Worm (Caenorhabditis elegans) whole organism, L3 larva: ENCODE results near the gene snt-7.

Source experiments
- ZK546.5 ChIP-seq: sonication (generic microtip); optimal IDR thresholded peaks from 2 replicates; lab custom pipeline; 2017; ENCODE audit warnings: missing biosample characterization, missing genetic modification characterization
- ceh-16 ChIP-seq: sonication (generic microtip); optimal IDR thresholded peaks from 2 replicates; lab custom pipeline; 2017; ENCODE audit warnings: missing biosample characterization, missing genetic modification characterization
- ceh-28 ChIP-seq: fragments of 150-350 bp; optimal IDR thresholded peaks from 2 replicates; lab custom pipeline; 2014; ENCODE audit warnings: missing biosample characterization, missing genetic modification reagents, missing genetic modification characterization
- ceh-82 ChIP-seq: fragments of 150-350 bp; optimal IDR thresholded peaks from 2 replicates; lab custom pipeline; 2014; ENCODE audit warnings: missing biosample characterization, missing genetic modification characterization
- ceh-9 ChIP-seq: sonication (generic microtip); optimal IDR thresholded peaks from 2 replicates; lab custom pipeline; 2018; ENCODE audit warnings: missing biosample characterization, missing genetic modification characterization
- daf-12 ChIP-seq: fragments of 150-350 bp; optimal IDR thresholded peaks from 2 replicates; lab custom pipeline; 2014; ENCODE audit warnings: missing biosample characterization, missing genetic modification reagents, missing genetic modification characterization
- egl-5 ChIP-seq: fragments of 150-350 bp; optimal IDR thresholded peaks from 2 replicates; lab custom pipeline; 2017; ENCODE audit warnings: missing biosample characterization, missing genetic modification reagents, missing genetic modification characterization, inconsistent platforms
- elt-1 ChIP-seq: fragments of 150-350 bp; optimal IDR thresholded peaks from 2 replicates; lab custom pipeline; 2014; ENCODE audit warnings: missing biosample characterization, missing genetic modification characterization
- elt-2 ChIP-seq: sonication (generic microtip); optimal IDR thresholded peaks from 2 replicates; lab custom pipeline; 2016; ENCODE audit warnings: missing genetic modification reagents, mild to moderate bottlenecking, missing genetic modification characterization, missing compliant biosample characterization
- elt-3 ChIP-seq, 3 experiments: fragments of 150-350 bp in 1 of 3; sonication (generic microtip) in 2 of 3; optimal IDR thresholded peaks; 2 replicates in 2 of 3; 4 replicates in 1 of 3; lab custom pipeline; 2014 to 2017; ENCODE audit warnings: missing biosample characterization in 3 of 3, missing genetic modification characterization in 3 of 3
- eor-1 ChIP-seq, 2 experiments: fragments of 150-350 bp; optimal IDR thresholded peaks; 2 replicates each; lab custom pipeline; 2014 to 2018; ENCODE audit warnings: missing biosample characterization in 2 of 2, missing genetic modification characterization in 2 of 2
- fkh-10 ChIP-seq: sonication (generic microtip); optimal IDR thresholded peaks from 2 replicates; lab custom pipeline; 2017; ENCODE audit warnings: missing biosample characterization, missing genetic modification reagents, missing genetic modification characterization
- fkh-2 ChIP-seq: fragments of 150-350 bp; optimal IDR thresholded peaks from 2 replicates; lab custom pipeline; 2014; ENCODE audit warnings: missing biosample characterization, missing genetic modification reagents, missing genetic modification characterization
- hmg-11 ChIP-seq: sonication (generic microtip); optimal IDR thresholded peaks from 2 replicates; lab custom pipeline; 2016; ENCODE audit warnings: missing genetic modification characterization, missing compliant biosample characterization
- jun-1 ChIP-seq: fragments of 150-350 bp; optimal IDR thresholded peaks from 2 replicates; lab custom pipeline; 2014; ENCODE audit warnings: missing biosample characterization, missing genetic modification reagents, missing genetic modification characterization
- lin-15B ChIP-seq: fragments of 150-350 bp; optimal IDR thresholded peaks from 2 replicates; lab custom pipeline; 2014; ENCODE audit warnings: missing biosample characterization, missing genetic modification characterization
- lin-39 ChIP-seq: fragments of 150-350 bp; optimal IDR thresholded peaks from 2 replicates; lab custom pipeline; 2018; ENCODE audit warnings: missing biosample characterization, missing genetic modification reagents, missing genetic modification characterization
- lsy-12 ChIP-seq: sonication (generic microtip); optimal IDR thresholded peaks from 2 replicates; lab custom pipeline; 2016; ENCODE audit warnings: mild to moderate bottlenecking, missing genetic modification characterization, missing compliant biosample characterization
- mdl-1 ChIP-seq: fragments of 150-350 bp; optimal IDR thresholded peaks from 2 replicates; lab custom pipeline; 2014; ENCODE audit warnings: missing biosample characterization, missing genetic modification characterization
- mml-1 ChIP-seq: fragments of 150-350 bp; sonication (generic microtip); optimal IDR thresholded peaks from 3 replicates; lab custom pipeline; 2014; ENCODE audit warnings: missing biosample characterization, missing genetic modification characterization
- nfya-1 ChIP-seq: sonication (generic microtip); optimal IDR thresholded peaks from 2 replicates; lab custom pipeline; 2017; ENCODE audit warnings: missing genetic modification characterization, mild to moderate bottlenecking, missing compliant biosample characterization, antibody characterized with exemption, moderate library complexity; ENCODE audit not compliant: insufficient read depth
- nhr-11 ChIP-seq: fragments of 150-350 bp; optimal IDR thresholded peaks from 2 replicates; lab custom pipeline; 2014; ENCODE audit warnings: missing biosample characterization, missing genetic modification characterization
- nhr-23 ChIP-seq: fragments of 150-350 bp; optimal IDR thresholded peaks from 2 replicates; lab custom pipeline; 2014; ENCODE audit warnings: missing biosample characterization, missing genetic modification reagents, missing genetic modification characterization
- nhr-237 ChIP-seq: fragments of 150-350 bp; optimal IDR thresholded peaks from 2 replicates; lab custom pipeline; 2014; ENCODE audit warnings: missing biosample characterization, missing genetic modification characterization
- nhr-25 ChIP-seq: sonication (generic microtip); optimal IDR thresholded peaks from 2 replicates; lab custom pipeline; 2017; ENCODE audit warnings: missing biosample characterization, missing genetic modification characterization
- nhr-43 ChIP-seq: sonication (generic microtip); optimal IDR thresholded peaks from 2 replicates; lab custom pipeline; 2016; ENCODE audit warnings: mild to moderate bottlenecking, missing genetic modification characterization, missing compliant biosample characterization; ENCODE audit not compliant: poor library complexity, severe bottlenecking
- nhr-76 ChIP-seq: fragments of 150-350 bp; sonication (generic microtip); optimal IDR thresholded peaks from 5 replicates; lab custom pipeline; 2014; ENCODE audit warnings: missing biosample characterization, missing genetic modification characterization
- nhr-77 ChIP-seq: fragments of 150-350 bp; optimal IDR thresholded peaks from 2 replicates; lab custom pipeline; 2014; ENCODE audit warnings: missing biosample characterization, missing genetic modification characterization
- pha-4 ChIP-seq: fragments of 150-350 bp; optimal IDR thresholded peaks from 2 replicates; lab custom pipeline; 2014; ENCODE audit warnings: missing biosample characterization, missing genetic modification reagents, missing genetic modification characterization
- sea-2 ChIP-seq: fragments of 150-350 bp; sonication (generic microtip); optimal IDR thresholded peaks from 4 replicates; lab custom pipeline; 2014; ENCODE audit warnings: missing biosample characterization, missing genetic modification reagents, missing genetic modification characterization
- snpc-4 ChIP-seq: fragments of 150-350 bp; optimal IDR thresholded peaks from 2 replicates; lab custom pipeline; 2014; ENCODE audit warnings: missing biosample characterization, missing genetic modification characterization
- tbx-2 ChIP-seq: sonication (generic microtip); optimal IDR thresholded peaks from 2 replicates; lab custom pipeline; 2016; ENCODE audit warnings: mild to moderate bottlenecking, missing genetic modification characterization, missing compliant biosample characterization
- unc-39 ChIP-seq: sonication (generic microtip); optimal IDR thresholded peaks from 4 replicates; lab custom pipeline; 2017; ENCODE audit warnings: missing biosample characterization, missing genetic modification characterization
- unc-62 ChIP-seq: fragments of 150-350 bp; sonication (generic microtip); optimal IDR thresholded peaks from 4 replicates; lab custom pipeline; 2014; ENCODE audit warnings: missing biosample characterization, missing genetic modification reagents, missing genetic modification characterization
- ztf-4 ChIP-seq: fragments of 150-350 bp; optimal IDR thresholded peaks from 2 replicates; lab custom pipeline; 2014; ENCODE audit warnings: missing biosample characterization, missing genetic modification characterization

The snt-7 gene

DNA sequence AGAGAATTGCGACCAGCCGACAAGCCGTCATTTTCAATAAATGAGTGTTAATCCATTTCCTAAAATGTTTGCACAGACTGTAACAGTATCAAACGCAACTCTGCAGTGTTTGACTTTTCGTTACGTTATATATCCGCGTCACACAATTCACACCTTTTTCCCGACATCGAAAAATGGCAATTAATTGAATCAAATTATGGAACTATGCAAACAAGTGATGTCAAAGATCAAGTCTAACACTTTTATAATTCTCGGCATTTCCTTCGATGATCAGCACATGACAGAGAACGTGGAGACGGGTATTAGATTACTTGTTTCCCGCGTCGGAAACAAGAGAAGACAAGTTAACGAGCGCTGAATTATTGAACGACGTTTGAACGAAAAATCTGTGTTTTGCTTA, 4.7 kb downstream of the snt-7 start, which contains the start of gene phat-6:
Gene phat-6, minus strand, starts transcription at position 101 of the 400 bp plus-strand sequence.
- no peak for TF ChIP-seq unc-39
- no peak for TF ChIP-seq nhr-76 (tag; lab: Kevin White, UChicago)
- TF ChIP-seq nhr-77 (tag; lab: Kevin White, UChicago), result no peak
- no peak for TF ChIP-seq fkh-2 (tag; lab: Kevin White, UChicago)
- TF ChIP-seq ceh-28 (tag; lab: Kevin White, UChicago), result no peak
- no peak for TF ChIP-seq ZK546.5
- TF ChIP-seq pha-4 (tag; lab: Kevin White, UChicago), result no peak
- TF ChIP-seq nhr-43 (tag; lab: Kevin White, UChicago), result no peak
- TF ChIP-seq unc-62 (GFP tag; lab: Kevin White, UChicago), result no peak

DNA sequence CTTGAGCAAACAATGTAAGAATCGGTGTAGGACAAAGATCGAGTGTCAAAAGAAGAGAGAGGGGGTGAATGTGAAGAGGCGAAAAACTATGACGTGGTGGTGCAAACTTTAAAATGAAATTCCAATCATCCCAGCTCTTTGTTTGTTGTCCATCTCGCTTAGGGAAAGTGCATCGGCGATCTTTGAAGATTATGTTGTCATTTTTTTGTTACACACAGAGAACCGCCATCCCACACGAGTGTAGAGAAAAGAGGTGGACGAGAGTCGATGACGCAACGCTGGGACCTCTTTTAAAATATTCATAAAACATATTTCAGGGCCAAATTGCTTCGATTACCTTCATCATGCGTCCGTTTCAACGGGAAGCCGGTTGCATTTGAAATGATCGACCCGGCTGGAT, 7.6 kb downstream of the snt-7 start:
- TF ChIP-seq nhr-76 (tag; lab: Kevin White, UChicago) (no peak), sea-2 (GFP tag; lab: Kevin White, UChicago) (no peak), lin-39 (tag; lab: Kevin White, UChicago) (peak; percentile 50), pha-4 (tag; lab: Kevin White, UChicago) (peak; percentile 16)

DNA sequence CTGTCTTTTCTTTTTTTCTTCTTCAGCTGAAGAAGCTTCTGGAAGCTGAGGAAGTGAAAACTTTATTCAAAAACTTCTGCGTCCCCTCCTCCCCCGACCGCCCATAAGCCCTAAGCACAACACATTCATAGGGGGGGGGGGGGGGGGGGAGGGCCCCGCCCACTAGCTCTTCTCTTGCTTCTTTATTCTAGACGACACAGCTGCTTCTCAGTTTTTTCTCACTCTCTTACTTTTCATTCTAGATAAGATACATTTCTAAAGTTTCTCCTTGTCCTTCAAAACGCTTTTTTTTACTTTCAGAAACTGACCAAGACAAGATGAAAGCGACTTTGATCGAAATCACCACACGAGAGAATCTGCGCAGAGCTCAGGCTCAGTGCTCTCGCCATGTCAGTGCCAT, 9.1 kb downstream of the snt-7 start, which contains the start of gene T10B10.4:
Gene T10B10.4, plus strand, starts transcription at position 301 of the 400 bp plus-strand sequence.
- TF ChIP-seq lin-39 (tag; lab: Kevin White, UChicago) (peak; percentile 32), ztf-4 (no peak)

DNA sequence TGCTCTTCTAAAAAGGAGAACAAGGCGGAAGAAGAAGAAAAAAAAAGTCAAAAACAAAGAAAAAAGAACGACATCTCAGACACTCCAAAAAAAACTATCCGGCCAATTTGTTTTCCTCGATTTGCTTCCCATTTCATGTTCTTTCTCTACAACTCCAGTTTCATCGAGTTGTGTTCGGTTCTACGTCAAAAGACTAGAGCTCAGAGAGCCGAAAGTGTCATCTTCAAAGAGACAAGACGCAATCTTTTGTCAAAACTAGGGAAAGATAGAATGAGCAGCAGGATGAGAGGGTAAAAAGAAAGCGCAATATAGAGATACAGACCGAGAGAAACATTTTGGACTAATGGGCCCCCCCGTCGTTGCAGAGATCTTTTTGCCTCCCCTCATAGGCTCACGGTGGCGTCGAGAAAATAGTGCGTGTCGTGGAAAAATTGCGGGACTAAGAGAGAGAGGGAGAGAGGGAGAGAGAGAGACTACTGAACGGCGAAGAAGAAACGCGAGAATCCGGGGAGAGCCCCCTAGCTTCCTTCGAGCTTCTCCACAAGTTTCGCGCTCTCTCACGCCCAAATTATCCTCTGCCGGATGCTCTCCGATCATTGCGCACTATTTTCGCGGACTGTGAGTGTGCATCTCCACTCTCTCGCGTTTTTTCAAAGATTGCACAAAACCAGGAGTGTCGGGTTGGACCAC, 9.8 kb downstream of the snt-7 start:
- TF ChIP-seq nhr-25 (tag; lab: Kevin White, UChicago) (no peak), nhr-76 (tag; lab: Kevin White, UChicago) (no peak), tbx-2 (tag; lab: Kevin White, UChicago) (peak; percentile 66), elt-3 (tag; optimal IDR thresholded peaks at IDR 0.05; lab: Kevin White, UChicago) (no peak), ceh-16 (tag; lab: Kevin White, UChicago) (no peak), nhr-23 (tag; lab: Kevin White, UChicago) (no peak), nfya-1 (tag; lab: Kevin White, UChicago) (peak; percentile 85), unc-62 (GFP tag; lab: Kevin White, UChicago) (peak; percentile 72), nhr-11 (tag; lab: Kevin White, UChicago) (no peak), fkh-10 (peak; percentile 63), unc-39 (no peak), sea-2 (GFP tag; lab: Kevin White, UChicago) (no peak), jun-1 (tag; lab: Kevin White, UChicago) (no peak), pha-4 (tag; lab: Kevin White, UChicago) (peak; percentile 16), ceh-82 (tag; lab: Kevin White, UChicago) (no peak), daf-12 (tag; lab: Kevin White, UChicago) (no peak), elt-2 (tag; lab: Kevin White, UChicago) (no peak), nhr-43 (tag; lab: Kevin White, UChicago) (no peak), egl-5 (tag; lab: Kevin White, UChicago) (peak; percentile 73), lsy-12 (tag; lab: Kevin White, UChicago) (no peak), hmg-11 (tag; lab: Kevin White, UChicago) (peak; percentile 64), mml-1 (tag; lab: Kevin White, UChicago) (no peak), eor-1 (tag; optimal IDR thresholded peaks at IDR 0.05; lab: Kevin White, UChicago) (no peak), lin-15B (tag; lab: Kevin White, UChicago) (peak; percentile 14), nhr-237 (tag; lab: Kevin White, UChicago) (no peak), ztf-4 (no peak), ceh-28 (tag; lab: Kevin White, UChicago) (peak; percentile 4), lin-39 (tag; lab: Kevin White, UChicago) (peak; percentile 92), ceh-9 (peak; percentile 66), elt-1 (tag; lab: Kevin White, UChicago) (peak; percentile 37), mdl-1 (tag; lab: Kevin White, UChicago) (no peak), snpc-4 (tag; lab: Kevin White, UChicago) (peak; percentile 69)
- TF ChIP-seq, all 47 proteins: peak for 13
